Worm (Caenorhabditis elegans) whole organism, early embryonic: ENCODE data around the gene Y48B6A.1.

Experiments
- ama-1 ChIP-seq: fragments of 150-350 bp; optimal IDR thresholded peaks from 2 replicates; lab custom pipeline; 2014
- ceh-13 ChIP-seq: fragments of 200-800 bp; sonication (Bioruptor generic); optimal IDR thresholded peaks from 2 replicates; lab custom pipeline; 2018; ENCODE audit warnings: mild to moderate bottlenecking, missing genetic modification characterization, missing compliant biosample characterization
- ets-7 ChIP-seq: sonication (generic microtip); optimal IDR thresholded peaks from 2 replicates; lab custom pipeline; 2016; ENCODE audit warnings: missing genotype, missing genetic modification characterization, missing compliant biosample characterization

ce11 chrII:14155259-14156023 lies 1.3 kb upstream of the Y48B6A.1 start, which contains the start of the genes rpl-43 and xrn-2:
- no peak for TF ChIP-seq ceh-13 (GFP tag; lab: Kevin White, UChicago)
- TF ChIP-seq ama-1 (lab: Kevin White, UChicago): peak; percentile 49
- no peak for TF ChIP-seq ets-7 (tag; lab: Kevin White, UChicago)
